Fruit fly (Drosophila melanogaster) whole organism, pupa: ENCODE measurements around the gene Fuca.

Source experiments
- CG10348 ChIP-seq: fragments of 200-800 bp; sonication (Bioruptor generic); IDR thresholded peaks from 2 replicates; pipeline ENCODE4 v1.3.6; 2022; ENCODE audit warnings: missing biosample characterization, missing genetic modification characterization
- CG12605 ChIP-seq: fragments of 200-800 bp; sonication (Bioruptor generic); IDR thresholded peaks from 2 replicates; pipeline ENCODE4 v1.3.6; 2022; ENCODE audit warnings: missing biosample characterization, missing genetic modification characterization
- CG15710 ChIP-seq: fragments of 200-800 bp; sonication (Bioruptor generic); optimal IDR thresholded peaks from 2 replicates; lab custom pipeline; 2018; ENCODE audit warnings: missing biosample characterization, mild to moderate bottlenecking, missing genetic modification characterization, moderate library complexity
- CG32121 ChIP-seq: fragments of 200-800 bp; sonication (Bioruptor generic); IDR thresholded peaks from 2 replicates; pipeline ENCODE4 v1.3.6; 2022; ENCODE audit warnings: missing biosample characterization, missing genetic modification characterization
- CG34367 ChIP-seq: fragments of 200-800 bp; sonication (Bioruptor generic); optimal IDR thresholded peaks from 2 replicates; lab custom pipeline; 2018; ENCODE audit warnings: missing biosample characterization, mild to moderate bottlenecking, missing genetic modification characterization
- CG8159 ChIP-seq: fragments of 200-800 bp; sonication (Bioruptor generic); optimal IDR thresholded peaks from 3 replicates; lab custom pipeline; 2018; ENCODE audit warnings: missing biosample characterization, mild to moderate bottlenecking, missing genetic modification characterization, moderate library complexity
- D1 ChIP-seq: fragments of 200-800 bp; sonication (Bioruptor generic); optimal IDR thresholded peaks from 2 replicates; lab custom pipeline; 2018; ENCODE audit warnings: missing biosample characterization, mild to moderate bottlenecking, missing genetic modification characterization, moderate library complexity
- EcR ChIP-seq: fragments of 200-800 bp; sonication (Bioruptor generic); optimal IDR thresholded peaks from 3 replicates; lab custom pipeline; 2019; ENCODE audit warnings: missing biosample characterization, missing genetic modification characterization, mild to moderate bottlenecking, moderate library complexity, missing genetic modification reagents
- Ets98B ChIP-seq: fragments of 200-800 bp; sonication (Bioruptor generic); IDR thresholded peaks from 2 replicates; pipeline ENCODE4 v1.3.6; 2022; ENCODE audit warnings: missing biosample characterization, missing genetic modification characterization
- Pif1A ChIP-seq: fragments of 200-800 bp; sonication (Bioruptor generic); optimal IDR thresholded peaks from 3 replicates; lab custom pipeline; 2016; ENCODE audit warnings: missing biosample characterization, missing genetic modification characterization
- Pif1B ChIP-seq: fragments of 200-800 bp; sonication (Bioruptor generic); optimal IDR thresholded peaks from 3 replicates; lab custom pipeline; 2016; ENCODE audit warnings: missing biosample characterization, missing genetic modification characterization
- Snoo ChIP-seq: fragments of 200-800 bp; sonication (Bioruptor generic); optimal IDR thresholded peaks from 3 replicates; lab custom pipeline; 2017; ENCODE audit warnings: missing biosample characterization, mild to moderate bottlenecking, missing genetic modification characterization, inconsistent platforms
- fd96Ca ChIP-seq: fragments of 200-800 bp; sonication (Bioruptor generic); IDR thresholded peaks from 3 replicates; pipeline ENCODE4 v1.3.6; 2022; ENCODE audit warnings: missing biosample characterization, missing genetic modification characterization
- gl ChIP-seq: fragments of 200-800 bp; sonication (Bioruptor generic); optimal IDR thresholded peaks from 2 replicates; lab custom pipeline; 2018; ENCODE audit warnings: missing biosample characterization, mild to moderate bottlenecking, missing genetic modification characterization

- TF ChIP-seq EcR (GFP tag; lab: Kevin White, UChicago) (no peak), Ets98B (GFP tag; lab: Robert Waterston, UW) (no peak), CG15710 (tag; lab: Kevin White, UChicago) (no peak), CG10348 (GFP tag; lab: Robert Waterston, UW) (no peak), Snoo (tag; lab: Kevin White, UChicago) (no peak), CG12605 (no peak), CG34367 (tag; lab: Kevin White, UChicago) (no peak), fd96Ca (GFP tag; lab: Robert Waterston, UW) (no peak), CG32121 (no peak), gl (tag; lab: Kevin White, UChicago) (no peak), CG8159 (tag; lab: Kevin White, UChicago) (no peak), Pif1A (no peak), Pif1B (no peak), D1 (tag; lab: Kevin White, UChicago) (no peak)
Measured at dm6 chr3L:11509294-11509911, 13.1 kb downstream of the Fuca start, which contains the start of the genes Sgs8 and Sgs7.
